Worm (Caenorhabditis elegans) whole organism, early embryonic: Measurements from ENCODE around the gene rev-3.

Source experiments
- B0310.2 ChIP-seq: sonication (generic microtip); optimal IDR thresholded peaks from 2 replicates; lab custom pipeline; 2016; ENCODE audit warnings: mild to moderate bottlenecking, missing genetic modification characterization, missing compliant biosample characterization
- ama-1 ChIP-seq: fragments of 150-350 bp; optimal IDR thresholded peaks from 2 replicates; lab custom pipeline; 2014
- ceh-36 ChIP-seq: sonication (generic microtip); optimal IDR thresholded peaks from 2 replicates; lab custom pipeline; 2016; ENCODE audit warnings: missing genetic modification characterization, inconsistent platforms, missing compliant biosample characterization
- ets-7 ChIP-seq: sonication (generic microtip); optimal IDR thresholded peaks from 2 replicates; lab custom pipeline; 2016; ENCODE audit warnings: missing genotype, missing genetic modification characterization, missing compliant biosample characterization
- hmbx-1 ChIP-seq: sonication (generic microtip); optimal IDR thresholded peaks from 2 replicates; lab custom pipeline; 2016; ENCODE audit warnings: mild to moderate bottlenecking, missing genetic modification characterization, missing compliant biosample characterization
- sea-1 ChIP-seq: fragments of 200-800 bp; sonication (Bioruptor generic); conservative IDR thresholded peaks from 2 replicates; pipeline ENCODE4 v1.3.6; 2022; ENCODE audit warnings: missing genetic modification characterization, missing compliant biosample characterization

- no peak for TF ChIP-seq sea-1 (GFP tag; lab: Robert Waterston, UW)
- TF ChIP-seq ceh-36 (tag; lab: Kevin White, UChicago): no peak
- TF ChIP-seq hmbx-1 (tag; lab: Kevin White, UChicago): no peak
- TF ChIP-seq ama-1 (lab: Kevin White, UChicago): no peak
- no peak for TF ChIP-seq B0310.2 (tag; lab: Kevin White, UChicago)
- TF ChIP-seq ets-7: no peak
Observed at ce11 chrIII:5839598-5839997, 49.1 kb upstream of the rev-3 start.
